Fruit fly (Drosophila melanogaster) whole organism: ENCODE measurements around the gene FoxP.

ENCODE experiments used
- CG8478 ChIP-seq: fragments of >200 bp; optimal IDR thresholded peaks from 2 replicates; lab custom pipeline; 2018; ENCODE audit warnings: inconsistent platforms
- Dll ChIP-seq: fragments of >200 bp; optimal IDR thresholded peaks from 2 replicates; lab custom pipeline; 2017
- pan ChIP-seq: fragments of >200 bp; optimal IDR thresholded peaks from 2 replicates; lab custom pipeline; 2017
- psq ChIP-seq: fragments of >200 bp; optimal IDR thresholded peaks from 2 replicates; lab custom pipeline; 2017
- usp ChIP-seq: fragments of >200 bp; optimal IDR thresholded peaks from 2 replicates; lab custom pipeline; 2017; ENCODE audit warnings: missing biosample characterization, missing genetic modification characterization, mixed read lengths

DNA sequence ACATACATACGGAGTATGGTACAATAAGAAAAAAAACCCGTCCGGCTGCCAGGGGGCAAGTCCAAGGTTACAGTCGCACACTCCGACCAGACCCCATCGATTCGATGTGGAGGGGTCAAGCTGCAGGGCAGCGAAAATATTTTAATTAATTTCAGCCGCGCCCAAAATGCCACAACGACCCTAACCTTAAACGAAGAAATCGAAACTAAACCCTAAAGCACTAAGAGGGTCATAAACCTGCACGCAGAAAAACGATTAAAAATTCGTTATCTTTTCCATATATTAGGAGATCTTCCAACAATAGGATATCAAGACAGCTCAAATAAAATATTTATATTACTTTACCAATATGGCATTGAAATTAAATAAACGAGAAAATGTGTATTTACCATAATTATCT lies 28.8 kb downstream of the FoxP start:
- no peak for TF ChIP-seq CG8478 (lab: Kevin White, UChicago)
- no peak for TF ChIP-seq pan
- TF ChIP-seq psq (lab: Kevin White, UChicago), result no peak
- TF ChIP-seq Dll (lab: Kevin White, UChicago), result no peak
- no peak for TF ChIP-seq usp (GFP tag; lab: Kevin White, UChicago)
